Fruit fly (Drosophila melanogaster) whole organism, embryonic: ENCODE results near the gene Nost.

Source experiments
- Atf6 ChIP-seq: fragments of 200-800 bp; sonication (Bioruptor generic); IDR thresholded peaks from 2 replicates; pipeline ENCODE4 v1.3.6; 2022; ENCODE audit warnings: missing biosample characterization, missing genetic modification characterization
- CG11560 ChIP-seq: fragments of 200-800 bp; sonication (Bioruptor generic); IDR thresholded peaks from 3 replicates; pipeline ENCODE4 v1.3.6; 2022; ENCODE audit warnings: missing biosample characterization, missing genetic modification characterization
- CG12659 ChIP-seq: fragments of 200-800 bp; sonication (Bioruptor generic); optimal IDR thresholded peaks from 3 replicates; lab custom pipeline; 2017; ENCODE audit warnings: mild to moderate bottlenecking, missing biosample characterization, missing genetic modification reagents, missing genetic modification characterization
- CG14441 ChIP-seq: fragments of 200-800 bp; sonication (Bioruptor generic); IDR thresholded peaks from 2 replicates; pipeline ENCODE4 v1.3.6; 2022; ENCODE audit warnings: missing biosample characterization, missing genetic modification characterization
- CG17328 ChIP-seq: fragments of 200-800 bp; sonication (Bioruptor generic); IDR thresholded peaks from 2 replicates; pipeline ENCODE4 v1.3.6; 2022; ENCODE audit warnings: missing biosample characterization, missing genetic modification characterization
- CG17359 ChIP-seq: fragments of 200-800 bp; sonication (Bioruptor generic); optimal IDR thresholded peaks from 3 replicates; lab custom pipeline; 2018; ENCODE audit warnings: missing biosample characterization, mild to moderate bottlenecking, missing genetic modification characterization, moderate library complexity
- CG17361 ChIP-seq: fragments of 200-800 bp; sonication (Bioruptor generic); IDR thresholded peaks from 3 replicates; pipeline ENCODE4 v1.3.6; 2022; ENCODE audit warnings: missing biosample characterization, missing genetic modification characterization
- CG33213 ChIP-seq: fragments of 200-800 bp; sonication (Bioruptor generic); optimal IDR thresholded peaks from 3 replicates; lab custom pipeline; 2016; ENCODE audit warnings: missing biosample characterization, missing genetic modification characterization
- CG34422 ChIP-seq: fragments of 200-800 bp; sonication (Bioruptor generic); IDR thresholded peaks from 3 replicates; pipeline ENCODE4 v1.3.6; 2022; ENCODE audit warnings: missing biosample characterization, missing genetic modification characterization
- CG3726 ChIP-seq: fragments of 200-800 bp; sonication (Bioruptor generic); IDR thresholded peaks from 3 replicates; pipeline ENCODE4, ENCODE4 v1.3.6; 2022; ENCODE audit warnings: missing biosample characterization, missing genetic modification characterization
- CG4404 ChIP-seq: fragments of 200-800 bp; sonication (Bioruptor generic); IDR thresholded peaks from 2 replicates; pipeline ENCODE4 v1.3.6; 2022; ENCODE audit warnings: missing biosample characterization, missing genetic modification characterization
- CG4424 ChIP-seq: fragments of 200-800 bp; sonication (Bioruptor generic); optimal IDR thresholded peaks from 3 replicates; lab custom pipeline; 2016; ENCODE audit warnings: missing biosample characterization, missing genetic modification characterization
- CG4820 ChIP-seq: fragments of 200-800 bp; sonication (Bioruptor generic); optimal IDR thresholded peaks from 3 replicates; lab custom pipeline; 2016; ENCODE audit warnings: missing biosample characterization, missing genetic modification characterization
- CG5245 ChIP-seq: fragments of 200-800 bp; sonication (Bioruptor generic); optimal IDR thresholded peaks from 3 replicates; lab custom pipeline; 2016; ENCODE audit warnings: missing biosample characterization, missing genetic modification characterization
- CG6689 ChIP-seq: fragments of 200-800 bp; sonication (Bioruptor generic); IDR thresholded peaks from 2 replicates; pipeline ENCODE4 v1.3.6; 2022; ENCODE audit warnings: missing biosample characterization, missing genetic modification characterization
- CG7372 ChIP-seq: fragments of 200-800 bp; sonication (Bioruptor generic); IDR thresholded peaks from 2 replicates; pipeline ENCODE4 v1.3.6; 2022; ENCODE audit warnings: missing biosample characterization, missing genetic modification characterization
- CG7786 ChIP-seq: fragments of 200-800 bp; sonication (Bioruptor generic); optimal IDR thresholded peaks from 2 replicates; lab custom pipeline; 2016; ENCODE audit warnings: missing biosample characterization, missing genetic modification characterization
- CG9817 ChIP-seq: fragments of 200-800 bp; sonication (Bioruptor generic); optimal IDR thresholded peaks from 2 replicates; lab custom pipeline; 2018; ENCODE audit warnings: missing biosample characterization, mild to moderate bottlenecking, missing genetic modification characterization, moderate library complexity
- Gug ChIP-seq: fragments of 200-800 bp; sonication (Bioruptor generic); IDR thresholded peaks from 4 replicates; pipeline ENCODE4 v1.3.6; 2022; ENCODE audit warnings: missing biosample characterization, missing genetic modification characterization
- HLH4C ChIP-seq: fragments of 200-800 bp; sonication (Bioruptor generic); IDR thresholded peaks from 3 replicates; pipeline ENCODE4 v1.3.6; 2022; ENCODE audit warnings: missing biosample characterization, missing genetic modification characterization; ENCODE audit not compliant: partially characterized antibody
- Hand ChIP-seq: fragments of 200-800 bp; sonication (Bioruptor generic); optimal IDR thresholded peaks from 2 replicates; lab custom pipeline; 2017; ENCODE audit warnings: mild to moderate bottlenecking, missing biosample characterization, missing genetic modification reagents, missing genetic modification characterization
- Hey ChIP-seq: fragments of 200-800 bp; sonication (Bioruptor generic); optimal IDR thresholded peaks from 3 replicates; lab custom pipeline; 2018; ENCODE audit warnings: missing biosample characterization, mild to moderate bottlenecking, missing genetic modification characterization
- Med ChIP-seq: fragments of 200-800 bp; sonication (Bioruptor generic); peaks from one replicate; lab custom pipeline; 2016; ENCODE audit warnings: missing biosample characterization, missing genetic modification characterization, mild to moderate bottlenecking, inconsistent platforms, moderate library complexity
- Neu2 ChIP-seq: fragments of 200-800 bp; sonication (Bioruptor generic); optimal IDR thresholded peaks from 3 replicates; lab custom pipeline; 2016; ENCODE audit warnings: missing biosample characterization, missing genetic modification characterization, borderline replicate concordance
- NfI ChIP-seq: fragments of 200-800 bp; sonication (Bioruptor generic); optimal IDR thresholded peaks from 3 replicates; lab custom pipeline; 2018; ENCODE audit warnings: missing biosample characterization, mild to moderate bottlenecking, missing genetic modification characterization, moderate library complexity
- Oli ChIP-seq: fragments of 200-800 bp; sonication (Bioruptor generic); optimal IDR thresholded peaks from 2 replicates; lab custom pipeline; 2018; ENCODE audit warnings: missing biosample characterization, mild to moderate bottlenecking, missing genetic modification characterization, moderate library complexity
- Optix ChIP-seq: fragments of 200-800 bp; sonication (Bioruptor generic); IDR thresholded peaks from 3 replicates; pipeline ENCODE4 v1.3.6; 2022; ENCODE audit warnings: missing biosample characterization, missing genetic modification characterization
- Poxn ChIP-seq: fragments of 200-800 bp; sonication (Bioruptor generic); IDR thresholded peaks from 2 replicates; pipeline ENCODE4 v1.3.6; 2022; ENCODE audit warnings: missing biosample characterization, missing genetic modification characterization
- Ssrp ChIP-seq: fragments of 200-800 bp; sonication (Bioruptor generic); optimal IDR thresholded peaks from 2 replicates; lab custom pipeline; 2018; ENCODE audit warnings: missing biosample characterization, mild to moderate bottlenecking, missing genetic modification characterization, moderate library complexity
- Xbp1 ChIP-seq: fragments of 200-800 bp; sonication (Bioruptor generic); optimal IDR thresholded peaks from 3 replicates; lab custom pipeline; 2016; ENCODE audit warnings: missing biosample characterization, mild to moderate bottlenecking, missing genetic modification characterization
- ap ChIP-seq: fragments of 200-800 bp; sonication (Bioruptor generic); IDR thresholded peaks from 2 replicates; pipeline ENCODE4 v1.3.6; 2022; ENCODE audit warnings: missing biosample characterization, missing genetic modification characterization
- ase ChIP-seq: fragments of 200-800 bp; sonication (Bioruptor generic); IDR thresholded peaks from 3 replicates; pipeline ENCODE4 v1.3.6; 2022; ENCODE audit warnings: missing biosample characterization, missing genetic modification characterization
- ato ChIP-seq: fragments of 200-800 bp; sonication (Bioruptor generic); IDR thresholded peaks from 2 replicates; pipeline ENCODE4 v1.3.6; 2022; ENCODE audit warnings: missing biosample characterization, missing genetic modification characterization; ENCODE audit not compliant: partially characterized antibody
- bsh ChIP-seq, 2 experiments: fragments of 200-800 bp; sonication (Bioruptor generic); optimal IDR thresholded peaks; 2 replicates each; lab custom pipeline; 2017 to 2018; ENCODE audit warnings: mild to moderate bottlenecking in 2 of 2, missing biosample characterization in 2 of 2, missing genetic modification characterization in 2 of 2, moderate library complexity in 1 of 2
- cas ChIP-seq: fragments of 200-800 bp; sonication (Bioruptor generic); IDR thresholded peaks from 2 replicates; pipeline ENCODE4 v1.3.6; 2022; ENCODE audit warnings: missing biosample characterization, missing genetic modification characterization
- ci ChIP-seq: fragments of 200-800 bp; sonication (Bioruptor generic); IDR thresholded peaks from 3 replicates; pipeline ENCODE4 v1.3.6; 2022; ENCODE audit warnings: missing biosample characterization, missing genetic modification characterization
- dmrt11E ChIP-seq: fragments of 200-800 bp; sonication (Bioruptor generic); optimal IDR thresholded peaks from 3 replicates; lab custom pipeline; 2018; ENCODE audit warnings: missing biosample characterization, mild to moderate bottlenecking, missing genetic modification characterization, moderate library complexity
- esg ChIP-seq: fragments of 200-800 bp; sonication (Bioruptor generic); conservative IDR thresholded peaks from 2 replicates; pipeline ENCODE4 v1.3.6; 2022; ENCODE audit warnings: missing biosample characterization, missing genetic modification characterization
- gem ChIP-seq: fragments of 200-800 bp; sonication (Bioruptor generic); optimal IDR thresholded peaks from 2 replicates; lab custom pipeline; 2019; ENCODE audit warnings: missing biosample characterization, mild to moderate bottlenecking, missing genetic modification characterization, moderate library complexity
- grau ChIP-seq: fragments of 200-800 bp; optimal IDR thresholded peaks from 3 replicates; lab custom pipeline; 2019; ENCODE audit warnings: missing biosample characterization, mild to moderate bottlenecking, missing genetic modification characterization, moderate library complexity
- hkb ChIP-seq, 2 experiments: fragments of 200-800 bp in 1 of 2; fragments of >200 bp in 1 of 2; sonication (Bioruptor generic) in 1 of 2; IDR thresholded peaks in 1 of 2; optimal IDR thresholded peaks in 1 of 2; 2 replicates each; pipeline versions ENCODE4 v1.3.6 to Lab custom; 2017 to 2022; ENCODE audit warnings: missing biosample characterization in 1 of 2, missing genetic modification characterization in 1 of 2
- ken ChIP-seq: fragments of 200-800 bp; sonication (Bioruptor generic); IDR thresholded peaks from 3 replicates; pipeline ENCODE4 v1.3.6; 2022; ENCODE audit warnings: missing biosample characterization, missing genetic modification characterization
- nmo ChIP-seq: fragments of 200-800 bp; sonication (Bioruptor generic); optimal IDR thresholded peaks from 2 replicates; lab custom pipeline; 2018; ENCODE audit warnings: missing biosample characterization, mild to moderate bottlenecking, missing genetic modification characterization, moderate library complexity
- pan ChIP-seq, 4 experiments: fragments of >200 bp in 3 of 4; fragments of 200-800 bp in 1 of 4; sonication (Bioruptor generic) in 1 of 4; optimal IDR thresholded peaks in 3 of 4; IDR thresholded peaks in 1 of 4; 2 replicates each; pipeline versions ENCODE4 v1.3.6 to Lab custom; 2017 to 2022; ENCODE audit warnings: missing biosample characterization in 2 of 4, missing genetic modification characterization in 2 of 4, mixed read lengths in 1 of 4
- prd ChIP-seq, 3 experiments: fragments of >200 bp in 2 of 3; fragments of 200-800 bp in 1 of 3; sonication (Bioruptor generic) in 1 of 3; optimal IDR thresholded peaks in 2 of 3; IDR thresholded peaks in 1 of 3; 2 replicates in 2 of 3; 3 replicates in 1 of 3; pipeline versions ENCODE4 v1.3.6 to Lab custom; 2017 to 2022; ENCODE audit warnings: missing biosample characterization in 1 of 3, missing genetic modification characterization in 1 of 3
- shn ChIP-seq: fragments of 200-800 bp; sonication (Bioruptor generic); optimal IDR thresholded peaks from 3 replicates; lab custom pipeline; 2016; ENCODE audit warnings: missing biosample characterization, missing genetic modification characterization
- tgo ChIP-seq: fragments of 200-800 bp; sonication (Bioruptor generic); IDR thresholded peaks from 3 replicates; pipeline ENCODE4 v1.3.6; 2022; ENCODE audit warnings: missing biosample characterization, missing genetic modification characterization
- unpg ChIP-seq: fragments of 200-800 bp; sonication (Bioruptor generic); optimal IDR thresholded peaks from 3 replicates; lab custom pipeline; 2018; ENCODE audit warnings: missing biosample characterization, mild to moderate bottlenecking, missing genetic modification characterization, moderate library complexity

The Nost gene

DNA sequence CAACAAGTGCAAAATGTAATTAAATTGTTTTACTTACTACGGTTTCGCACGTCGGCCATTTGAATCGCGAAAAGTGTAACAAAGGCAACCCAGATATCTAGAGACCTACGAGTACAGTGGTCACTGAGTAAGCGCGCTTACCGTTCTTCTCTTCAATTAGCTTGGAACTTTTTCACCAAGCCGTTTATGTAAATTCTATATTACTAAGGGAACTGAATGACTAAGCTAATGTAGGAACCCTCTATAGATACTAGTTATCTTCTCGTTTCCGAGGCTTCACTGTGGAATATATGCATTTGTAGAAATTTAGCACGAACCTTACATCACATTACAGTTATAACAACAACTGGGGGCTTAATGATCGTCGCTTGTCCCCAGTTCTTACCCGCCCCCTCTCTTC lies 17.0 kb downstream of the Nost start (continued):
- no peak for TF ChIP-seq hkb (optimal IDR thresholded peaks at IDR 0.05; lab: Kevin White, UChicago)
- peak; percentile 40; the same call in 1 of the 2 replicates for TF ChIP-seq hkb (GFP tag; IDR thresholded peaks at IDR 0.05; lab: Robert Waterston, UW)
- TF ChIP-seq CG4820 (GFP tag; lab: Kevin White, UChicago), result peak; percentile 16
- no peak for TF ChIP-seq CG17361 (GFP tag; lab: Robert Waterston, UW)
- TF ChIP-seq CG11560 (tag; lab: Robert Waterston, UW), result no peak
- TF ChIP-seq ci (GFP tag; lab: Robert Waterston, UW), result peak; percentile 81
- peak; percentile 66 for TF ChIP-seq esg
- TF ChIP-seq pan (optimal IDR thresholded peaks at IDR 0.05; lab: Kevin White, UChicago), result no peak
- peak in 1 of 2 experiments; percentile 46 for TF ChIP-seq pan (GFP tag; optimal IDR thresholded peaks at IDR 0.05 in 1 of 2, IDR thresholded peaks at IDR 0.05 in 1 of 2)
- TF ChIP-seq Optix, result peak; percentile 44; the same call in 1 of the 3 replicates
- TF ChIP-seq Med, result peak; percentile 77
- TF ChIP-seq Atf6 (GFP tag; lab: Robert Waterston, UW), result no peak
- peak; percentile 19 for TF ChIP-seq CG9817
- peak; percentile 28 for TF ChIP-seq Xbp1 (GFP tag; lab: Kevin White, UChicago)
- TF ChIP-seq NfI (GFP tag; lab: Kevin White, UChicago), result peak; percentile 18
- 0 out of 3 replicates have a peak, but pooled peaks have one; percentile 10 for TF ChIP-seq CG3726
- peak; percentile 42; the same call in 2 of the 3 replicates for TF ChIP-seq tgo (GFP tag; lab: Robert Waterston, UW)
- peak; percentile 36 for TF ChIP-seq CG4404 (GFP tag; lab: Robert Waterston, UW)
- peak; percentile 52 for TF ChIP-seq CG14441 (GFP tag; lab: Robert Waterston, UW)
- no peak for TF ChIP-seq CG33213 (GFP tag; lab: Kevin White, UChicago)
- TF ChIP-seq ato, result no peak
- TF ChIP-seq ase, result 0 out of 3 replicates have a peak, but pooled peaks have one; percentile 35
- no peak for TF ChIP-seq CG12659 (GFP tag; lab: Kevin White, UChicago)
- peak; percentile 57; the same call in 1 of the 2 replicates for TF ChIP-seq ap (GFP tag; lab: Robert Waterston, UW)
- TF ChIP-seq Neu2 (GFP tag; lab: Kevin White, UChicago), result no peak
- TF ChIP-seq nmo (GFP tag; lab: Kevin White, UChicago), result no peak
- peak in 1 of 2 experiments; percentile 49 for TF ChIP-seq bsh (GFP tag; optimal IDR thresholded peaks at IDR 0.05; lab: Kevin White, UChicago)
- peak; percentile 36; the same call in 1 of the 2 replicates for TF ChIP-seq CG6689
- peak; percentile 51 for TF ChIP-seq CG17359 (tag; lab: Kevin White, UChicago)
- 0 out of 3 replicates have a peak, but pooled peaks have one; percentile 26 for TF ChIP-seq CG34422 (GFP tag; lab: Robert Waterston, UW)
- TF ChIP-seq shn (GFP tag; lab: Kevin White, UChicago), result no peak
- peak; percentile 47 for TF ChIP-seq unpg (GFP tag; lab: Kevin White, UChicago)
- peak; percentile 51; the same call in 2 of the 3 replicates for TF ChIP-seq ken (GFP tag; lab: Robert Waterston, UW)
- TF ChIP-seq prd (optimal IDR thresholded peaks at IDR 0.05; lab: Kevin White, UChicago), result no peak
- TF ChIP-seq prd (GFP tag; IDR thresholded peaks at IDR 0.05; lab: Robert Waterston, UW), result peak; percentile 73; the same call in 2 of the 3 replicates
- TF ChIP-seq CG4424 (GFP tag; lab: Kevin White, UChicago), result no peak
- TF ChIP-seq HLH4C (GFP tag; lab: Robert Waterston, UW), result no peak
- peak; percentile 57; the same call in 2 of the 4 replicates for TF ChIP-seq Gug
- peak; percentile 8 for TF ChIP-seq Ssrp (tag; lab: Kevin White, UChicago)
- TF ChIP-seq dmrt11E, result peak; percentile 3
- peak; percentile 41 for TF ChIP-seq Oli (tag; lab: Kevin White, UChicago)
- 0 out of 2 replicates have a peak, but pooled peaks have one; percentile 9 for TF ChIP-seq CG7372 (GFP tag; lab: Robert Waterston, UW)
- TF ChIP-seq CG7786, result no peak
- peak; percentile 8 for TF ChIP-seq CG5245 (GFP tag; lab: Kevin White, UChicago)
- TF ChIP-seq grau, result peak; percentile 81
- TF ChIP-seq Hey, result no peak
- TF ChIP-seq CG17328 (GFP tag; lab: Robert Waterston, UW), result 0 out of 2 replicates have a peak, but pooled peaks have one; percentile 30
- no peak for TF ChIP-seq Poxn (GFP tag; lab: Robert Waterston, UW)
- no peak for TF ChIP-seq cas (GFP tag; lab: Robert Waterston, UW)
- no peak for TF ChIP-seq Hand (GFP tag; lab: Kevin White, UChicago)
- peak; percentile 41 for TF ChIP-seq gem
